Worm (Caenorhabditis elegans) whole organism, late embryonic: ENCODE results near the gene H04M03.11.

Source experiments
- C38D4.7 ChIP-seq: fragments of 200-800 bp; sonication (Bioruptor generic); optimal IDR thresholded peaks from 2 replicates; lab custom pipeline; 2018; ENCODE audit warnings: mild to moderate bottlenecking, missing genetic modification characterization, moderate library complexity, missing compliant biosample characterization
- ama-1 ChIP-seq: fragments of 150-350 bp; optimal IDR thresholded peaks from 2 replicates; lab custom pipeline; 2014
- ets-4 ChIP-seq: sonication (generic microtip); optimal IDR thresholded peaks from 2 replicates; lab custom pipeline; 2016; ENCODE audit warnings: missing genetic modification characterization, missing compliant biosample characterization
- gmeb-2 ChIP-seq: sonication (generic microtip); optimal IDR thresholded peaks from 2 replicates; lab custom pipeline; 2016; ENCODE audit warnings: missing genetic modification characterization, inconsistent platforms, missing compliant biosample characterization
- nfya-1 ChIP-seq: sonication (generic microtip); optimal IDR thresholded peaks from 2 replicates; lab custom pipeline; 2017; ENCODE audit warnings: missing genetic modification characterization, mild to moderate bottlenecking, missing compliant biosample characterization, antibody characterized with exemption, moderate library complexity
- nhr-11 ChIP-seq: fragments of 150-350 bp; optimal IDR thresholded peaks from 2 replicates; lab custom pipeline; 2014; ENCODE audit warnings: missing biosample characterization, missing genetic modification characterization
- pha-2 ChIP-seq: sonication (generic microtip); optimal IDR thresholded peaks from 2 replicates; lab custom pipeline; 2017; ENCODE audit warnings: mild to moderate bottlenecking, missing genetic modification characterization, missing compliant biosample characterization
- pqm-1 ChIP-seq: sonication (generic microtip); optimal IDR thresholded peaks from 2 replicates; lab custom pipeline; 2016; ENCODE audit warnings: missing genetic modification characterization, missing compliant biosample characterization
- sox-4 ChIP-seq: sonication (generic microtip); optimal IDR thresholded peaks from 2 replicates; lab custom pipeline; 2017; ENCODE audit warnings: mild to moderate bottlenecking, missing genetic modification characterization, inconsistent platforms, missing compliant biosample characterization
- unc-86 ChIP-seq: sonication (generic microtip); optimal IDR thresholded peaks from 2 replicates; lab custom pipeline; 2016; ENCODE audit warnings: missing genetic modification characterization, missing compliant biosample characterization
- ztf-16 ChIP-seq: sonication (generic microtip); optimal IDR thresholded peaks from 2 replicates; lab custom pipeline; 2017; ENCODE audit warnings: missing genetic modification characterization, missing compliant biosample characterization

- no peak for TF ChIP-seq unc-86
- no peak for TF ChIP-seq ets-4 (tag; lab: Kevin White, UChicago)
- no peak for TF ChIP-seq nfya-1 (tag; lab: Kevin White, UChicago)
- no peak for TF ChIP-seq pqm-1 (tag; lab: Kevin White, UChicago)
- no peak for TF ChIP-seq ama-1 (lab: Kevin White, UChicago)
- TF ChIP-seq gmeb-2 (tag; lab: Kevin White, UChicago): no peak
- TF ChIP-seq ztf-16 (tag; lab: Kevin White, UChicago): no peak
- TF ChIP-seq pha-2 (tag; lab: Kevin White, UChicago): no peak
- no peak for TF ChIP-seq C38D4.7 (GFP tag; lab: Kevin White, UChicago)
- no peak for TF ChIP-seq nhr-11 (tag; lab: Kevin White, UChicago)
- no peak for TF ChIP-seq sox-4 (tag; lab: Kevin White, UChicago)
These were observed 14.3 kb downstream of the H04M03.11 start, which contains the start of gene srv-17 for ce11 chrIV:5870072-5870471.
